Fruit fly (Drosophila melanogaster): Measurements from ENCODE around the gene CG4045.

DNA sequence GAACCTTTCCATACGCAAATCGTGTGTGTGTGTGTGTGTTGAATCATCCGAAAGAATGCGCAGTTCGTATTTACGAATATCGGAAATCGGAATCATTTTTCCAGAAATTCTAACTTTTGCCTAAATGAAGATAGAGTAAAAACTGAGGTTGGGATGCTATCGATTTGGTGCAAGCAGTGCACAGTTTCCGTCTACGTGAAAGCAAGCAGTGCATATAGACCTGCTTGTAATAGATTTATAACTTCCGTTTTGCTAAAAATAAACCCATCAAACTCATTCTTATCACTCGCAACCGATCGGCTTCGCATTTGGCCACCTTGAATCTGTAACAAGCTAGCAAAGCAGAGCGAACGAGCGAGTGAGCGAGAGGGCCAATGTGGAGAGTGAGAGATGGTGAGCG, 30.7 kb upstream of the CG4045 start:
- TF ChIP-seq gcm2 (GFP tag; optimal IDR thresholded peaks at IDR 0.05) (no peak), CG32532 (GFP tag; IDR thresholded peaks at IDR 0.05) (peak; percentile 16; the same call in 1 of the 2 replicates), NFAT (GFP tag; IDR thresholded peaks at IDR 0.05) (no peak), Oaz (GFP tag; IDR thresholded peaks at IDR 0.05) (no peak), fru (optimal IDR thresholded peaks at IDR 0.05) (no peak), Gsc (GFP tag; IDR thresholded peaks at IDR 0.05) (no peak), Blimp-1 (GFP tag; optimal IDR thresholded peaks at IDR 0.05) (no peak), CG31224 (GFP tag; IDR thresholded peaks at IDR 0.05) (no peak), CG8388 (GFP tag; optimal IDR thresholded peaks at IDR 0.05) (no peak), CG15011 (GFP tag; optimal IDR thresholded peaks at IDR 0.05) (no peak), ham (GFP tag; IDR thresholded peaks at IDR 0.05) (no peak), BtbVII (GFP tag; optimal IDR thresholded peaks at IDR 0.05) (no peak)

All from whole organism, embryonic.